Fruit fly (Drosophila melanogaster) whole organism, prepupa: ENCODE results near the gene Ipp.

Experiments
- Blimp-1 ChIP-seq: fragments of 200-800 bp; sonication (Bioruptor generic); optimal IDR thresholded peaks from 3 replicates; lab custom pipeline; 2017; ENCODE audit warnings: missing biosample characterization, missing genetic modification characterization, mild to moderate bottlenecking, moderate library complexity, missing genetic modification reagents
- CG16779 ChIP-seq: fragments of 200-800 bp; sonication (Bioruptor generic); optimal IDR thresholded peaks from 3 replicates; lab custom pipeline; 2017; ENCODE audit warnings: missing biosample characterization, mild to moderate bottlenecking, missing genetic modification characterization
- CG6808 ChIP-seq: fragments of 200-800 bp; sonication (Bioruptor generic); optimal IDR thresholded peaks from 3 replicates; lab custom pipeline; 2017; ENCODE audit warnings: missing biosample characterization, missing genetic modification characterization, mild to moderate bottlenecking, moderate library complexity, missing genetic modification reagents
- CG8119 ChIP-seq: fragments of 200-800 bp; sonication (Bioruptor generic); IDR thresholded peaks from 3 replicates; pipeline ENCODE4 v1.3.6; 2022; ENCODE audit warnings: missing biosample characterization, missing genetic modification characterization
- Sox102F ChIP-seq: fragments of 200-800 bp; sonication (Bioruptor generic); optimal IDR thresholded peaks from 2 replicates; lab custom pipeline; 2016; ENCODE audit warnings: missing biosample characterization, mild to moderate bottlenecking, missing genetic modification characterization
- salr ChIP-seq, 2 experiments: fragments of 200-800 bp; sonication (Bioruptor generic); optimal IDR thresholded peaks; 3 replicates each; lab custom pipeline; 2016 to 2018; ENCODE audit warnings: missing biosample characterization in 2 of 2, missing genetic modification characterization in 2 of 2, mild to moderate bottlenecking in 1 of 2
- topi ChIP-seq: fragments of 200-800 bp; sonication (Bioruptor generic); optimal IDR thresholded peaks from 3 replicates; lab custom pipeline; 2016; ENCODE audit warnings: missing biosample characterization, missing genetic modification characterization
- vri ChIP-seq: fragments of 200-800 bp; sonication (Bioruptor generic); optimal IDR thresholded peaks from 3 replicates; lab custom pipeline; 2016; ENCODE audit warnings: missing biosample characterization, mild to moderate bottlenecking, missing genetic modification characterization

dm6 chr3R:13943360-13943759 is 15.2 kb upstream of the Ipp start, which contains the start of gene Art9:
- no peak for TF ChIP-seq topi (GFP tag; lab: Kevin White, UChicago)
- no peak for TF ChIP-seq CG16779
- no peak for TF ChIP-seq Blimp-1 (GFP tag; lab: Kevin White, UChicago)
- no peak for TF ChIP-seq CG8119 (GFP tag; lab: Robert Waterston, UW)
- TF ChIP-seq salr (GFP tag; optimal IDR thresholded peaks at IDR 0.05; lab: Kevin White, UChicago), result no peak
- TF ChIP-seq vri, result no peak
- no peak for TF ChIP-seq CG6808
- TF ChIP-seq Sox102F, result no peak
